Worm (Caenorhabditis elegans) whole organism, L1 larva: Measurements from ENCODE around the gene rpl-39.

ENCODE experiments used
- ama-1 ChIP-seq: fragments of 150-350 bp; optimal IDR thresholded peaks from 2 replicates; lab custom pipeline; 2014
- lir-3 ChIP-seq: sonication (generic microtip); optimal IDR thresholded peaks from 2 replicates; lab custom pipeline; 2016; ENCODE audit warnings: mild to moderate bottlenecking, missing genetic modification characterization, moderate library complexity, missing compliant biosample characterization; ENCODE audit not compliant: poor library complexity
- pqm-1 ChIP-seq: sonication (generic microtip); optimal IDR thresholded peaks from 3 replicates; lab custom pipeline; 2017; ENCODE audit warnings: missing biosample characterization, missing genetic modification characterization
- unc-130 ChIP-seq: fragments of 150-350 bp; optimal IDR thresholded peaks from 2 replicates; lab custom pipeline; 2017; ENCODE audit warnings: missing biosample characterization, missing genetic modification characterization, inconsistent platforms

DNA sequence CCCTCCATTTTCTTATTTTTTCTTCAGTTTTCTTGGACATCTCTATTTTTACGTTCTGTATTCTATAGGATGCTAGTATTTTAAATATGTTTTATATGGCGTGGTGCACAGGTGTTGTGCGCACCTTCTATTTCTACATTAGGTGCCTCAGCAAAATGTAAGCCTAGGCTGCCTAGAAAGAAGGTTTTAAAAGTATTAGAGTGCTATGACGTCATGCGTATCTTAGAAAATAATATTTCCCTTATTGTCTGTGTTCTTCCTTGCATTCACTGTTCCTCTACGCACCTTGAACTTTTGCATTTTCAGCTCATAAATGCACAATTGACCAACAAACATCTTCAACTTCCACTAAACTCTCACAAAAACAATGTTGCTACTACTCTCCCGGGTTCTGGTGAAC lies 4.9 kb downstream of the rpl-39 start, which contains the start of gene frpr-3:
- TF ChIP-seq ama-1 (lab: Kevin White, UChicago) (no peak), unc-130 (tag; lab: Kevin White, UChicago) (no peak), lir-3 (tag; lab: Kevin White, UChicago) (no peak), pqm-1 (tag; lab: Kevin White, UChicago) (no peak)
